Worm (Caenorhabditis elegans) whole organism, L2 larva: ENCODE measurements around the gene F58B4.7.

Experiments used
- C34F6.9 ChIP-seq: fragments of 150-350 bp; optimal IDR thresholded peaks from 2 replicates; lab custom pipeline; 2014; ENCODE audit warnings: missing biosample characterization, missing genetic modification characterization
- F13H6.1 ChIP-seq: sonication (generic microtip); optimal IDR thresholded peaks from 2 replicates; lab custom pipeline; 2016; ENCODE audit warnings: missing genetic modification characterization, missing compliant biosample characterization
- R02D3.7 ChIP-seq: fragments of 150-350 bp; optimal IDR thresholded peaks from 2 replicates; lab custom pipeline; 2014; ENCODE audit warnings: missing biosample characterization, missing genetic modification characterization
- ZK546.5 ChIP-seq: sonication (generic microtip); optimal IDR thresholded peaks from 2 replicates; lab custom pipeline; 2017; ENCODE audit warnings: missing biosample characterization, missing genetic modification characterization
- aly-2 ChIP-seq: fragments of 150-350 bp; optimal IDR thresholded peaks from 2 replicates; lab custom pipeline; 2014; ENCODE audit warnings: missing biosample characterization, missing genetic modification characterization
- ama-1 ChIP-seq: fragments of 150-350 bp; optimal IDR thresholded peaks from 2 replicates; lab custom pipeline; 2018; ENCODE audit warnings: inconsistent platforms
- blmp-1 ChIP-seq: sonication (generic microtip); optimal IDR thresholded peaks from 2 replicates; lab custom pipeline; 2017; ENCODE audit warnings: missing genetic modification characterization, mild to moderate bottlenecking, missing compliant biosample characterization, antibody characterized with exemption, moderate library complexity; ENCODE audit not compliant: insufficient read depth
- ceh-16 ChIP-seq: fragments of 150-350 bp; optimal IDR thresholded peaks from 2 replicates; lab custom pipeline; 2014; ENCODE audit warnings: missing biosample characterization, missing genetic modification characterization
- ceh-82 ChIP-seq: fragments of 150-350 bp; optimal IDR thresholded peaks from 2 replicates; lab custom pipeline; 2014; ENCODE audit warnings: missing biosample characterization, missing genetic modification characterization
- dmd-4 ChIP-seq: sonication (generic microtip); optimal IDR thresholded peaks from 2 replicates; lab custom pipeline; 2017; ENCODE audit warnings: missing biosample characterization, missing genetic modification characterization
- egl-27 ChIP-seq: sonication (generic microtip); optimal IDR thresholded peaks from 3 replicates; lab custom pipeline; 2017; ENCODE audit warnings: missing biosample characterization, missing genetic modification reagents, missing genetic modification characterization
- elt-1 ChIP-seq: fragments of 150-350 bp; optimal IDR thresholded peaks from 2 replicates; lab custom pipeline; 2014; ENCODE audit warnings: missing biosample characterization, missing genetic modification characterization
- elt-3 ChIP-seq: sonication (generic microtip); optimal IDR thresholded peaks from 2 replicates; lab custom pipeline; 2017; ENCODE audit warnings: missing biosample characterization, missing genetic modification characterization
- fos-1 ChIP-seq: fragments of 150-350 bp; optimal IDR thresholded peaks from 2 replicates; lab custom pipeline; 2014; ENCODE audit warnings: missing biosample characterization, missing genetic modification characterization
- gmeb-1 ChIP-seq: fragments of 150-350 bp; optimal IDR thresholded peaks from 2 replicates; lab custom pipeline; 2014; ENCODE audit warnings: missing biosample characterization, missing genetic modification characterization
- lin-11 ChIP-seq: fragments of 150-350 bp; sonication (generic microtip); optimal IDR thresholded peaks from 2 replicates; lab custom pipeline; 2014; ENCODE audit warnings: missing biosample characterization, missing genetic modification characterization, inconsistent platforms, mixed read lengths
- lin-13 ChIP-seq: fragments of 150-350 bp; optimal IDR thresholded peaks from 2 replicates; lab custom pipeline; 2014; ENCODE audit warnings: missing biosample characterization, missing genetic modification reagents, missing genetic modification characterization
- lin-39 ChIP-seq: fragments of 150-350 bp; optimal IDR thresholded peaks from 2 replicates; lab custom pipeline; 2014; ENCODE audit warnings: missing biosample characterization, missing genetic modification reagents, missing genetic modification characterization
- lsy-2 ChIP-seq, 2 experiments: fragments of 150-350 bp in 1 of 2; sonication (generic microtip) in 1 of 2; optimal IDR thresholded peaks; 2 replicates each; lab custom pipeline; 2014 to 2017; ENCODE audit warnings: missing biosample characterization in 2 of 2, missing genetic modification characterization in 2 of 2
- mbf-1 ChIP-seq: sonication (generic microtip); optimal IDR thresholded peaks from 2 replicates; lab custom pipeline; 2017; ENCODE audit warnings: missing biosample characterization, missing genetic modification characterization
- mdl-1 ChIP-seq, 2 experiments: fragments of 150-350 bp in 1 of 2; sonication (generic microtip) in 1 of 2; optimal IDR thresholded peaks; 2 replicates each; lab custom pipeline; 2017; ENCODE audit warnings: missing biosample characterization in 2 of 2, missing genetic modification characterization in 2 of 2
- nhr-10 ChIP-seq: sonication (generic microtip); optimal IDR thresholded peaks from 2 replicates; lab custom pipeline; 2017; ENCODE audit warnings: missing biosample characterization, missing genetic modification characterization
- nhr-11 ChIP-seq: fragments of 150-350 bp; optimal IDR thresholded peaks from 2 replicates; lab custom pipeline; 2014; ENCODE audit warnings: missing biosample characterization, missing genetic modification characterization
- nhr-12 ChIP-seq: fragments of 150-350 bp; optimal IDR thresholded peaks from 2 replicates; lab custom pipeline; 2014; ENCODE audit warnings: missing biosample characterization, missing genetic modification characterization
- nhr-129 ChIP-seq: fragments of 150-350 bp; optimal IDR thresholded peaks from 2 replicates; lab custom pipeline; 2014; ENCODE audit warnings: missing biosample characterization, missing genetic modification characterization
- nhr-21 ChIP-seq: fragments of 150-350 bp; optimal IDR thresholded peaks from 2 replicates; lab custom pipeline; 2014; ENCODE audit warnings: missing biosample characterization, missing genetic modification characterization
- nhr-23 ChIP-seq: fragments of 150-350 bp; optimal IDR thresholded peaks from 2 replicates; lab custom pipeline; 2014; ENCODE audit warnings: missing biosample characterization, missing genetic modification reagents, missing genetic modification characterization
- nhr-237 ChIP-seq: fragments of 150-350 bp; optimal IDR thresholded peaks from 2 replicates; lab custom pipeline; 2014; ENCODE audit warnings: missing biosample characterization, missing genetic modification characterization
- nhr-25 ChIP-seq: fragments of 150-350 bp; sonication (generic microtip); optimal IDR thresholded peaks from 3 replicates; lab custom pipeline; 2014; ENCODE audit warnings: missing biosample characterization, missing genetic modification characterization
- nhr-6 ChIP-seq: fragments of 150-350 bp; optimal IDR thresholded peaks from 2 replicates; lab custom pipeline; 2014; ENCODE audit warnings: missing biosample characterization, missing genetic modification characterization
- nhr-77 ChIP-seq: fragments of 150-350 bp; optimal IDR thresholded peaks from 2 replicates; lab custom pipeline; 2014; ENCODE audit warnings: missing biosample characterization, missing genetic modification characterization
- peb-1 ChIP-seq: fragments of 150-350 bp; optimal IDR thresholded peaks from 2 replicates; lab custom pipeline; 2014; ENCODE audit warnings: missing biosample characterization, missing genetic modification characterization
- sem-4 ChIP-seq: fragments of 150-350 bp; optimal IDR thresholded peaks from 2 replicates; lab custom pipeline; 2014; ENCODE audit warnings: missing biosample characterization, missing genetic modification reagents, missing genetic modification characterization
- skn-1 ChIP-seq: sonication (generic microtip); optimal IDR thresholded peaks from 2 replicates; lab custom pipeline; 2017; ENCODE audit warnings: missing biosample characterization, missing genetic modification characterization
- sma-3 ChIP-seq: sonication (generic microtip); optimal IDR thresholded peaks from 2 replicates; lab custom pipeline; 2016; ENCODE audit warnings: missing genetic modification reagents, missing genetic modification characterization, missing compliant biosample characterization
- sma-9 ChIP-seq, 2 experiments: fragments of 150-350 bp in 1 of 2; sonication (generic microtip) in 1 of 2; optimal IDR thresholded peaks; 2 replicates each; lab custom pipeline; 2014 to 2016; ENCODE audit warnings: missing genetic modification characterization in 2 of 2, mild to moderate bottlenecking in 1 of 2, missing biosample characterization in 1 of 2, missing compliant biosample characterization in 1 of 2, missing genetic modification reagents in 1 of 2, moderate library complexity in 1 of 2
- snpc-4 ChIP-seq: fragments of 150-350 bp; optimal IDR thresholded peaks from 2 replicates; lab custom pipeline; 2014; ENCODE audit warnings: missing biosample characterization, missing genetic modification characterization
- unc-39 ChIP-seq: fragments of 150-350 bp; optimal IDR thresholded peaks from 2 replicates; lab custom pipeline; 2014; ENCODE audit warnings: missing biosample characterization, missing genetic modification characterization
- unc-55 ChIP-seq: fragments of 150-350 bp; sonication (generic microtip); optimal IDR thresholded peaks from 3 replicates; lab custom pipeline; 2014; ENCODE audit warnings: missing biosample characterization, missing genetic modification reagents, missing genetic modification characterization
- unc-62 ChIP-seq: fragments of 150-350 bp; optimal IDR thresholded peaks from 2 replicates; lab custom pipeline; 2014; ENCODE audit warnings: missing biosample characterization, missing genetic modification reagents, missing genetic modification characterization
- zag-1 ChIP-seq: fragments of 150-350 bp; optimal IDR thresholded peaks from 2 replicates; lab custom pipeline; 2014; ENCODE audit warnings: missing biosample characterization, missing genetic modification characterization
- ztf-1 ChIP-seq: fragments of 200-800 bp; sonication (Bioruptor generic); conservative IDR thresholded peaks from 2 replicates; pipeline ENCODE4 v1.3.6; 2022; ENCODE audit warnings: missing genetic modification characterization, missing compliant biosample characterization
- ztf-11 ChIP-seq: sonication (generic microtip); optimal IDR thresholded peaks from 2 replicates; lab custom pipeline; 2017; ENCODE audit warnings: missing biosample characterization, missing genetic modification characterization

The F58B4.7 gene

DNA sequence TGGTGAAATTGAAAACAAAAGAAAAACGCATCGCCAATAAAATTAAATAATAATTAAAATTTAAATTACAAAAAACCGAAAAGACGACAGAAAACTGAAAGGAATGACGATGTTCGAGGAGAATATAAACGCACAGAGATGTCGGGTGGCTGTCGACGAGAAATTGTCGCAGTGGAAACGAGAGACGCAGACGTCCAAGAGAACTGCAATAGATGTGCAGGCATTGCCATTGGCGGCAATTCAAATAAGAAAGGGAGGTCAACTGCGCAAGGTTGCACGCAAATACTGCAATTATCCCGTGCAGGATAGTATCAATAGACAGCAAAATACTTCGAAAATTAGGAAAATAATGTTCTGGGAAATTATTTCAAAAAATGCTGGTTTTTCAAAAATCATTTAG is 26.0 kb downstream of the F58B4.7 start (continued):
- TF ChIP-seq snpc-4 (peak; percentile 89), mbf-1 (no peak), unc-55 (GFP tag; lab: Kevin White, UChicago) (peak; percentile 100), C34F6.9 (tag; lab: Kevin White, UChicago) (peak; percentile 100), nhr-129 (peak; percentile 98), lin-13 (peak; percentile 98), nhr-23 (tag; lab: Kevin White, UChicago) (no peak), nhr-237 (tag; lab: Kevin White, UChicago) (peak; percentile 85), unc-62 (GFP tag; lab: Kevin White, UChicago) (peak; percentile 95), blmp-1 (tag; lab: Kevin White, UChicago) (peak; percentile 92), nhr-10 (peak; percentile 79), dmd-4 (tag; lab: Kevin White, UChicago) (peak; percentile 58), lsy-2 (tag; optimal IDR thresholded peaks at IDR 0.05; lab: Kevin White, UChicago) (peak; percentile 95 to 98), egl-27 (tag; lab: Kevin White, UChicago) (peak; percentile 97), aly-2 (tag; lab: Kevin White, UChicago) (peak; percentile 19), sma-9 (GFP tag; optimal IDR thresholded peaks at IDR 0.05; lab: Kevin White, UChicago) (peak; percentile 100), sma-9 (tag; optimal IDR thresholded peaks at IDR 0.05; lab: Kevin White, UChicago) (no peak), nhr-21 (tag; lab: Kevin White, UChicago) (peak; percentile 99)
- TF ChIP-seq, all 48 proteins: peak for 41

DNA sequence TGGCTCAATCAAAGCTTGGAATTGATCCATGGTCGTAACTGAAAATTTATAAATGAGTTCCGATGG is 26.2 kb downstream of the F58B4.7 start, which contains the start of gene sec-61.G:
TSS of gene sec-61.G (minus strand) at position 38 of the 66 bp plus-strand sequence.
- TF ChIP-seq unc-62 (GFP tag; lab: Kevin White, UChicago) (no peak), ZK546.5 (no peak), egl-27 (tag; lab: Kevin White, UChicago) (no peak), aly-2 (tag; lab: Kevin White, UChicago) (no peak), dmd-4 (tag; lab: Kevin White, UChicago) (no peak), nhr-21 (tag; lab: Kevin White, UChicago) (no peak), nhr-10 (no peak), lin-11 (tag; lab: Kevin White, UChicago) (no peak), elt-1 (no peak)
- TF ChIP-seq, all 48 proteins: peak for 0

- TF ChIP-seq unc-62 (GFP tag; lab: Kevin White, UChicago) (no peak), nhr-12 (no peak), mdl-1 (tag; optimal IDR thresholded peaks at IDR 0.05; lab: Kevin White, UChicago) (no peak), nhr-25 (tag; lab: Kevin White, UChicago) (no peak), nhr-237 (tag; lab: Kevin White, UChicago) (no peak), gmeb-1 (tag; lab: Kevin White, UChicago) (no peak), skn-1 (no peak), elt-1 (no peak), egl-27 (tag; lab: Kevin White, UChicago) (no peak), lin-13 (no peak), ceh-82 (tag; lab: Kevin White, UChicago) (no peak), nhr-21 (tag; lab: Kevin White, UChicago) (no peak), ceh-16 (tag; lab: Kevin White, UChicago) (no peak), sma-3 (GFP tag; lab: Kevin White, UChicago) (no peak), ztf-11 (tag; lab: Kevin White, UChicago) (no peak), peb-1 (tag; lab: Kevin White, UChicago) (no peak), C34F6.9 (tag; lab: Kevin White, UChicago) (no peak), mbf-1 (no peak), nhr-129 (no peak), sma-9 (GFP tag; optimal IDR thresholded peaks at IDR 0.05; lab: Kevin White, UChicago) (no peak), sma-9 (tag; optimal IDR thresholded peaks at IDR 0.05; lab: Kevin White, UChicago) (no peak)
Observed at ce11 chrV:10896706-10897105, 26.4 kb downstream of the F58B4.7 start.

DNA sequence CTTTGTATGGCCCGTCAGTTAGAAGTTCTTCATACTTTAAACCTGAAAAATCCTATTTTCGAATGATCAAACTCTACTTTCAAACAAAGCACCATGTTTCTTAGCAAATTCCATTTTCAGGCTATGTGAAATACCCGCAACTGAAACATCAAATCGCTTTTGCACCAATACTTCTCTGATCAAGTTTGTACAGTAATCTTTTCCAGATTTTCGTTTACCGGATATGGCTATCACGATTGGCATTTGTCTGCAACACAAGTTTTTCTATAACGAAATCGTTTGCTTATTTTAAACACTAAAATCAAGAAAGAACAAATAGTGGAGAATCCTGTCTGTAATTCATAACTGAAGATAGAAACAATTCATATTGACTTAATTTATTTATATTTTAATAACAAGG is 26.8 kb downstream of the F58B4.7 start, which contains the start of gene F32D8.13:
TSS of gene F32D8.13 (minus strand) at position 249 of the 400 bp plus-strand sequence.
- TF ChIP-seq nhr-6 (tag; lab: Kevin White, UChicago): no peak
- no peak for TF ChIP-seq nhr-23 (tag; lab: Kevin White, UChicago)
- no peak for TF ChIP-seq ztf-11 (tag; lab: Kevin White, UChicago)
- TF ChIP-seq nhr-25 (tag; lab: Kevin White, UChicago): peak; percentile 17
- TF ChIP-seq lin-39: no peak
- TF ChIP-seq elt-3 (tag; lab: Kevin White, UChicago): no peak
- no peak for TF ChIP-seq nhr-21 (tag; lab: Kevin White, UChicago)
- no peak for TF ChIP-seq F13H6.1
- no peak for TF ChIP-seq unc-39
- TF ChIP-seq ztf-1 (GFP tag; lab: Robert Waterston, UW): no peak
- no peak for TF ChIP-seq lin-11 (tag; lab: Kevin White, UChicago)
- TF ChIP-seq elt-1: no peak
- TF ChIP-seq mdl-1 (tag; optimal IDR thresholded peaks at IDR 0.05; lab: Kevin White, UChicago): no peak
- TF ChIP-seq unc-55 (GFP tag; lab: Kevin White, UChicago): no peak
- TF ChIP-seq lin-13: no peak
- TF ChIP-seq unc-62 (GFP tag; lab: Kevin White, UChicago): no peak
- TF ChIP-seq mbf-1: no peak
- no peak for TF ChIP-seq sma-3 (GFP tag; lab: Kevin White, UChicago)
- TF ChIP-seq lsy-2 (tag; optimal IDR thresholded peaks at IDR 0.05; lab: Kevin White, UChicago): peak in 1 of 2 experiments; percentile 0
- TF ChIP-seq aly-2 (tag; lab: Kevin White, UChicago): no peak
- no peak for TF ChIP-seq egl-27 (tag; lab: Kevin White, UChicago)
- TF ChIP-seq blmp-1 (tag; lab: Kevin White, UChicago): no peak
- TF ChIP-seq gmeb-1 (tag; lab: Kevin White, UChicago): peak; percentile 0
- no peak for TF ChIP-seq nhr-11 (tag; lab: Kevin White, UChicago)
- peak; percentile 56 for TF ChIP-seq ama-1 (lab: Kevin White, UChicago)
- TF ChIP-seq fos-1 (tag; lab: Kevin White, UChicago): no peak
- peak; percentile 10 for TF ChIP-seq ZK546.5
- no peak for TF ChIP-seq nhr-129
- TF ChIP-seq zag-1 (tag; lab: Kevin White, UChicago): no peak
- no peak for TF ChIP-seq R02D3.7 (tag; lab: Kevin White, UChicago)
- TF ChIP-seq C34F6.9 (tag; lab: Kevin White, UChicago): no peak
- TF ChIP-seq sma-9 (GFP tag; optimal IDR thresholded peaks at IDR 0.05; lab: Kevin White, UChicago): no peak
- no peak for TF ChIP-seq sma-9 (tag; optimal IDR thresholded peaks at IDR 0.05; lab: Kevin White, UChicago)
- no peak for TF ChIP-seq nhr-12
- no peak for TF ChIP-seq nhr-77 (tag; lab: Kevin White, UChicago)
- TF ChIP-seq sem-4 (tag; lab: Kevin White, UChicago): no peak
